Fruit fly (Drosophila melanogaster): ENCODE data around the gene CG6231.

dm6 chr3R:19650718-19651117, 18.2 kb upstream of the CG6231 start, which contains the start of gene CG31219:
- TF ChIP-seq Sin3A (optimal IDR thresholded peaks at IDR 0.05) (no peak), psq (optimal IDR thresholded peaks at IDR 0.05) (no peak), Myc (optimal IDR thresholded peaks at IDR 0.05) (no peak)

All from Kc167 (cell line).